Worm (Caenorhabditis elegans): Measurements from ENCODE around the gene F33E11.3.

DNA sequence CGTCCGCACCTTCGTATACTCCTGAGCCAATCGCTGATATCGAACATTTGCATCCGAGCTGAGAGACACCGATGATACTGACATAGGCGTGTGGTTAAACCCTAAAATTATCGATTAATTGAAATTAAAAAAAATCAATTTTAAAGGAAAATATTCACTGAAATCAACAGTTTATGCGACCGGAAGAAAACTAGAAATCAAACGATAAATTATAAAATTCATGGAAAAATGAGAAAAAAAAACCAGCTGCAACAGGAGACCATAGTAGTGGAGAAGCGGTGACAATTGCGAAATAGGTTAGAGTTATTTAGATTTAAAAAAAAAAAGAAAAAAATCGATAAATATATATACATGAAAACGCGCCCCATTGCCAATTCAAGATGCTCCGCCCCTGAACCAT is at the start of gene F33E11.3:
- TF ChIP-seq ama-1 (optimal IDR thresholded peaks at IDR 0.05) (no peak), pha-4 (tag; optimal IDR thresholded peaks at IDR 0.05) (no peak), dve-1 (tag; optimal IDR thresholded peaks at IDR 0.05) (no peak), zip-5 (tag; optimal IDR thresholded peaks at IDR 0.05) (no peak), K09A11.1 (tag; optimal IDR thresholded peaks at IDR 0.05; ENCODE audit: insufficient read depth) (no peak)
